Worm (Caenorhabditis elegans): ENCODE data around the gene T26C5.4.

ce11 chrII:9269588-9269987, 19.3 kb upstream of the T26C5.4 start, which contains the start of gene C01G6.3:
- TF ChIP-seq flt-1 (GFP tag; IDR thresholded peaks at IDR 0.05) (no peak), ceh-36 (tag; optimal IDR thresholded peaks at IDR 0.05) (no peak), ets-7 (tag; optimal IDR thresholded peaks at IDR 0.05) (no peak), ama-1 (optimal IDR thresholded peaks at IDR 0.05) (no peak), ceh-13 (GFP tag; optimal IDR thresholded peaks at IDR 0.05) (no peak), tra-4 (tag; optimal IDR thresholded peaks at IDR 0.05) (no peak), tbx-37 (GFP tag; conservative IDR thresholded peaks at IDR 0.05) (no peak), scrt-1 (GFP tag; IDR thresholded peaks at IDR 0.05) (no peak), sea-1 (GFP tag; conservative IDR thresholded peaks at IDR 0.05) (no peak), pes-1 (GFP tag; IDR thresholded peaks at IDR 0.05) (no peak), aly-1 (tag; optimal IDR thresholded peaks at IDR 0.05) (no peak), tbx-11 (GFP tag; IDR thresholded peaks at IDR 0.05) (no peak), B0310.2 (tag; optimal IDR thresholded peaks at IDR 0.05) (no peak), F13C5.2 (tag; optimal IDR thresholded peaks at IDR 0.05) (no peak)
